Fruit fly (Drosophila melanogaster) whole organism, prepupa: ENCODE results near the gene hng2.

Experiments used
- CG11902 ChIP-seq: fragments of 200-800 bp; sonication (Bioruptor generic); optimal IDR thresholded peaks from 3 replicates; lab custom pipeline; 2016; ENCODE audit warnings: missing biosample characterization, missing genetic modification characterization
- CG15336 ChIP-seq: fragments of 200-800 bp; sonication (Bioruptor generic); IDR thresholded peaks from 2 replicates; pipeline ENCODE4 v1.3.6; 2022; ENCODE audit warnings: missing biosample characterization, missing genetic modification characterization
- CG31627 ChIP-seq: fragments of 200-800 bp; sonication (Bioruptor generic); optimal IDR thresholded peaks from 3 replicates; lab custom pipeline; 2016; ENCODE audit warnings: missing biosample characterization, missing genetic modification characterization
- CG32006 ChIP-seq: fragments of 200-800 bp; sonication (Bioruptor generic); optimal IDR thresholded peaks from 3 replicates; lab custom pipeline; 2017; ENCODE audit warnings: missing biosample characterization, mild to moderate bottlenecking, missing genetic modification characterization
- CG4318 ChIP-seq: fragments of 200-800 bp; sonication (Bioruptor generic); optimal IDR thresholded peaks from 3 replicates; lab custom pipeline; 2017; ENCODE audit warnings: missing biosample characterization, mild to moderate bottlenecking, missing genetic modification characterization
- CG6163 ChIP-seq: fragments of 200-800 bp; sonication (Bioruptor generic); IDR thresholded peaks from 3 replicates; pipeline ENCODE4 v1.3.6; 2022; ENCODE audit warnings: missing biosample characterization, missing genetic modification characterization
- CG6808 ChIP-seq: fragments of 200-800 bp; sonication (Bioruptor generic); optimal IDR thresholded peaks from 3 replicates; lab custom pipeline; 2017; ENCODE audit warnings: missing biosample characterization, missing genetic modification characterization, mild to moderate bottlenecking, moderate library complexity, missing genetic modification reagents
- CG8119 ChIP-seq: fragments of 200-800 bp; sonication (Bioruptor generic); IDR thresholded peaks from 3 replicates; pipeline ENCODE4 v1.3.6; 2022; ENCODE audit warnings: missing biosample characterization, missing genetic modification characterization
- CG8319 ChIP-seq: fragments of 200-800 bp; sonication (Bioruptor generic); optimal IDR thresholded peaks from 3 replicates; lab custom pipeline; 2016; ENCODE audit warnings: missing biosample characterization, missing genetic modification characterization
- CG9139 ChIP-seq: fragments of 200-800 bp; sonication (Bioruptor generic); optimal IDR thresholded peaks from 3 replicates; lab custom pipeline; 2017; ENCODE audit warnings: missing biosample characterization, mild to moderate bottlenecking, missing genetic modification characterization
- Eip93F ChIP-seq: fragments of 200-800 bp; sonication (Bioruptor generic); optimal IDR thresholded peaks from 2 replicates; lab custom pipeline; 2016; ENCODE audit warnings: missing biosample characterization, mild to moderate bottlenecking, missing genetic modification characterization
- Ets21C ChIP-seq: fragments of 200-800 bp; sonication (Bioruptor generic); optimal IDR thresholded peaks from 3 replicates; lab custom pipeline; 2016; ENCODE audit warnings: missing biosample characterization, missing genetic modification characterization
- Hr39 ChIP-seq: fragments of 200-800 bp; sonication (Bioruptor generic); optimal IDR thresholded peaks from 2 replicates; lab custom pipeline; 2016; ENCODE audit warnings: missing biosample characterization, missing genetic modification characterization
- Hr4 ChIP-seq: fragments of 200-800 bp; sonication (Bioruptor generic); optimal IDR thresholded peaks from 3 replicates; lab custom pipeline; 2016; ENCODE audit warnings: missing biosample characterization, missing genetic modification characterization
- Met ChIP-seq: fragments of 200-800 bp; sonication (Bioruptor generic); optimal IDR thresholded peaks from 3 replicates; lab custom pipeline; 2016; ENCODE audit warnings: missing biosample characterization, missing genetic modification characterization
- Smox ChIP-seq: fragments of 200-800 bp; sonication (Bioruptor generic); optimal IDR thresholded peaks from 3 replicates; lab custom pipeline; 2016; ENCODE audit warnings: missing biosample characterization, missing genetic modification characterization
- acj6 ChIP-seq: fragments of 200-800 bp; sonication (Bioruptor generic); optimal IDR thresholded peaks from 3 replicates; lab custom pipeline; 2016; ENCODE audit warnings: missing biosample characterization, missing genetic modification characterization
- dsx ChIP-seq: fragments of 200-800 bp; optimal IDR thresholded peaks from 3 replicates; lab custom pipeline; 2019; ENCODE audit warnings: missing biosample characterization, mild to moderate bottlenecking, missing genetic modification characterization, moderate library complexity; ENCODE audit not compliant: poor library complexity, severe bottlenecking
- esn ChIP-seq: fragments of 200-800 bp; sonication (Bioruptor generic); optimal IDR thresholded peaks from 2 replicates; lab custom pipeline; 2016; ENCODE audit warnings: missing biosample characterization, mild to moderate bottlenecking, missing genetic modification characterization, moderate library complexity
- fkh ChIP-seq: fragments of 200-800 bp; sonication (Bioruptor generic); optimal IDR thresholded peaks from 3 replicates; lab custom pipeline; 2017; ENCODE audit warnings: missing biosample characterization, mild to moderate bottlenecking, missing genetic modification characterization, moderate library complexity

Gene hng2

DNA sequence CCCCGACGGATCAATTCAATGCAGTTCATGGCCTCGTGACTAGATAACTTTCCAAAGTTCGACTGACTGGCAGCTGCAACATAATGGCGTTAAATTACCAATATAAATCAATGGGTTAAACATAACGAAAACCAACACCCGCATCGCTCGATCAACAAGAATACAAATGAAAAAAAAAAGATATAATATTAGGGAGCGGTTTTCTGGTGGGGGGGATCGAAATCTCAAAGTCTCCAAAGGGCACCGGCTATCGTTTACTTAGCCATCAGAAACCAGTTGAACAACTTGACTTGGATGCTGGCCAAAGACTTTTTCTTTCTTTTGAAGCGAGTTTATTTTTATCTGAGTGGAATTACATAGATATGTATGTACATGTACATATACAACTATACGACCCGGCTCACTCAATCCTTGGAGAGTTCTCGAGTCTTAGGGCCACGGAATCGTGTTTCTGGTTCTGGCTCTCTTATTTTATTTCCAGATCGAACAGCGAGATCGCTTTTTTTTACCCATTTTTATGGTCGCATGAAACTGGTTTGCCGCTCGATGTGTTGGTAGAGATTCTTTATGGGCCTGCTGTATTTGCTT lies 48.6 kb downstream of the hng2 start (continued):
- no peak for TF ChIP-seq Met
- no peak for TF ChIP-seq Hr4 (GFP tag; lab: Kevin White, UChicago)
- TF ChIP-seq CG8319 (GFP tag; lab: Kevin White, UChicago), result no peak
- peak; percentile 16 for TF ChIP-seq fkh (GFP tag; lab: Kevin White, UChicago)
- TF ChIP-seq dsx (GFP tag; lab: Kevin White, UChicago), result peak; percentile 54
- no peak for TF ChIP-seq esn
- no peak for TF ChIP-seq CG11902 (GFP tag; lab: Kevin White, UChicago)
- TF ChIP-seq Smox (GFP tag; lab: Kevin White, UChicago), result no peak
- peak; percentile 65 for TF ChIP-seq CG9139 (GFP tag; lab: Kevin White, UChicago)
- no peak for TF ChIP-seq acj6 (GFP tag; lab: Kevin White, UChicago)
- TF ChIP-seq Ets21C (GFP tag; lab: Kevin White, UChicago), result no peak
- no peak for TF ChIP-seq Hr39
- peak; percentile 67; the same call in 2 of the 3 replicates for TF ChIP-seq CG6163
- TF ChIP-seq CG4318 (GFP tag; lab: Kevin White, UChicago), result no peak
- TF ChIP-seq CG15336 (GFP tag; lab: Robert Waterston, UW), result no peak
- TF ChIP-seq CG31627 (GFP tag; lab: Kevin White, UChicago), result no peak
- peak; percentile 50 for TF ChIP-seq Eip93F (GFP tag; lab: Kevin White, UChicago)
- TF ChIP-seq CG6808 (GFP tag; lab: Kevin White, UChicago), result peak; percentile 83
- no peak for TF ChIP-seq CG32006 (GFP tag; lab: Kevin White, UChicago)

DNA sequence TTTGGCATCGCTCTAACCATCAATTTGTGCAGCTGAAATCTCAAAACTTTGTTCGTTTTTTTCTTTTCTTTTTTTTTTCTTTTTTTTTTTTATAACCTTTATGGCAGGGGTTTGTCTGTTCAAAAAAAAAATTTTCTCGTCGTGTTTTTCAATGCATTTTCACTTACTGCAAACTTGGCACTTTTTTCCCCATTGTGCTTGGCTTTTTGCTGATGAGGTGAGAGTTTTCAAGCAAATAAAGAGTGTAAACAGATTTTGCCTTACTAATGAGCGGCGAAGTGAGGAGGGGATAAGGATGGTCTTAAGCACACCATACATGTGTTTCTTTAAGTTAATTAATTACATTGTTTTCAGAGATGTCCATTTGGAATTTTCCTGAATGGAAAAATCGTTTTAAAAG lies 50.1 kb downstream of the hng2 start:
- TF ChIP-seq Eip93F (GFP tag; lab: Kevin White, UChicago) (no peak), CG8119 (GFP tag; lab: Robert Waterston, UW) (peak; percentile 44; the same call in 1 of the 3 replicates)
